Worm (Caenorhabditis elegans): ENCODE measurements around the gene Y50D4B.6.

Y50D4B.6 gene

DNA sequence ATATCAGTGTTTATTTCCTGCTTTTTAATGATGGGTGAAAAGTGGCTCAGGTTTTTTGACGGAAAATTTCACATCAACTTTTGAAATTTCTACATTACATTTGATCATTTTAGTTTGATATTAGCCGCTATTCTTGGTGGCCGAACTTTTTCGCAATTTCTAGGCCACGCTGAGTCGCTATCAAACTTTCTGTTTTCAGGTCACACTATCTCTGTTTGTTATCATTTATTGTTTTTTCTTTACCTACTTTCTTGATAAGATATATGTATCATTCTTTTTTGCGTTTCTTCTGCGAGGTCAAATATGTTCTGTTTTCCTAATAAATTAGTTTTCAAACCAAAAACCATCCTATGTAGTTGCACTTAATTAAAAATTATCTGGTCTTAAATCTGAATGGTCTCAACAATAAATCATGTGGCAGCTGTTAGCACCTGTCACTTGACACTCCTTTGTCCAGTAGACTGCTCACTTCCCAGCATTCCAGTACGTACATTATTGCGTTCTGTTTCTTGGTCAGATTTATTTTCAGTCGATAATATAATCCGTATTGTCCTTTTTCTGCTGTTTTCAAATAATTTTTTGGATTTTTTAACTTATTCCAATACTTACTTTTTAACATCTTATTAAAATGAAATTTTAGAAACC lies 23.8 kb upstream of the Y50D4B.6 start (continued):
- TF ChIP-seq C16A3.4 (tag; optimal IDR thresholded peaks at IDR 0.05) (peak; percentile 32), grh-1 (GFP tag; IDR thresholded peaks at IDR 0.05) (no peak), nhr-11 (tag; optimal IDR thresholded peaks at IDR 0.05) (no peak), jun-1 (tag; optimal IDR thresholded peaks at IDR 0.05) (no peak), pqm-1 (tag; optimal IDR thresholded peaks at IDR 0.05) (peak; percentile 52), mef-2 (tag; optimal IDR thresholded peaks at IDR 0.05) (no peak), lin-39 (tag; optimal IDR thresholded peaks at IDR 0.05) (peak; percentile 37), C34B4.2 (tag; optimal IDR thresholded peaks at IDR 0.05) (no peak), isw-1 (GFP tag; IDR thresholded peaks at IDR 0.05) (no peak), mab-9 (GFP tag; IDR thresholded peaks at IDR 0.05) (no peak), fkh-4 (tag; optimal IDR thresholded peaks at IDR 0.05; ENCODE audit: borderline replicate concordance) (no peak), pax-3 (tag; optimal IDR thresholded peaks at IDR 0.05) (no peak), lsy-2 (tag; optimal IDR thresholded peaks at IDR 0.05) (peak in 1 of 2 experiments; percentile 33)

DNA sequence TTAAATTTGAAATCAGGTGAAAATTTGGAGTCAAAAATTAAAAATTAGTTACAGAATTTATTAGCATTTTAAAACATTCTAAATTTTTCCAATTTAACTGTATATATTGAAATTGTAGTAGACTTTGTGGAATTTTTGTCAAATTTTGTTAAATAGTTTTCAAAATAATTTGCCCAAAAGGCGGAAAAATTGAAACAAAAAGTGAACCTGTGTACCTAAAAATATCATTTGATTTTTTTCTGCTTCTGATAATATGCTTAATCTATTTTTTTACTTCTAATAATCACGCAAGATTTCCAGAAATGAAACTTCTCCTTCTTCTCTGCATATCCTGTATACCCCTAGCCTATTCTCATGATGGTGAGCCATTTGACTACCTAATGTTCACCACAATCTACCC lies 22.8 kb upstream of the Y50D4B.6 start, which contains the start of gene rnst-2:
TSS of gene rnst-2 (plus strand) at position 301 of the 400 bp plus-strand sequence.
- TF ChIP-seq nhr-85 (tag) (no peak), irx-1 (tag; optimal IDR thresholded peaks at IDR 0.05) (no peak), rnt-1 (tag; optimal IDR thresholded peaks at IDR 0.05) (no peak), grh-1 (GFP tag; IDR thresholded peaks at IDR 0.05) (no peak), pqm-1 (tag; optimal IDR thresholded peaks at IDR 0.05) (no peak), C16A3.4 (tag; optimal IDR thresholded peaks at IDR 0.05) (no peak), nhr-77 (tag; optimal IDR thresholded peaks at IDR 0.05) (no peak), unc-30 (tag; optimal IDR thresholded peaks at IDR 0.05) (no peak), blmp-1 (tag; optimal IDR thresholded peaks at IDR 0.05) (no peak)

DNA sequence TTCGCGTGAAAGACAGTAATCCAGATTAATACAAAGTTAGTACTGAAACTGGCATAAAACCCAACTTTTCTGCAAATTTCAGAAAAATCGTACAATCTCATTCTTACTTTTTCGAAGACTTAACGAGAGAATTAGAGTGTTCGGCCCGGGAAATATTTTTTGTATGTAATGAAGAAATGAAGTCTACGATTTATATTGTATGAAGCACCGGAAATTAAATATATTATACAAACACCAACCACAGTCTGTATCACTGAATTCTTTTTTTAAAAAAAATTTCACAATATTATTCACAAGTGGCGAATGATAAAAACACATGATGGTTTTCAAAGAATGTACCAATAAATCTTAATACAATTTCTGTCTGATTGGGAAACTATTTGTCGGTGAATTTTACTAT lies 19.6 kb upstream of the Y50D4B.6 start, which contains the start of gene str-67:
TSS of gene str-67 (minus strand) at position 101 of the 400 bp plus-strand sequence.
- TF ChIP-seq lin-14 (GFP tag; optimal IDR thresholded peaks at IDR 0.05) (no peak), ceh-63 (GFP tag; optimal IDR thresholded peaks at IDR 0.05) (no peak), unc-98 (GFP tag; IDR thresholded peaks at IDR 0.05) (no peak), mep-1 (tag; optimal IDR thresholded peaks at IDR 0.05) (no peak), nhr-20 (tag; optimal IDR thresholded peaks at IDR 0.05) (no peak), skn-1 (tag; optimal IDR thresholded peaks at IDR 0.05) (no peak), tlp-1 (tag; optimal IDR thresholded peaks at IDR 0.05) (no peak), zip-4 (GFP tag; optimal IDR thresholded peaks at IDR 0.05) (no peak), ets-5 (GFP tag; IDR thresholded peaks at IDR 0.05) (no peak), zag-1 (tag; optimal IDR thresholded peaks at IDR 0.05) (no peak), sox-4 (tag; optimal IDR thresholded peaks at IDR 0.05) (no peak), nhr-28 (tag; optimal IDR thresholded peaks at IDR 0.05) (no peak), C04F5.9 (tag; optimal IDR thresholded peaks at IDR 0.05) (no peak), nhr-77 (tag; optimal IDR thresholded peaks at IDR 0.05) (no peak), lir-3 (tag; optimal IDR thresholded peaks at IDR 0.05; ENCODE audit: poor library complexity) (no peak), fkh-4 (tag; optimal IDR thresholded peaks at IDR 0.05; ENCODE audit: borderline replicate concordance) (no peak), dsc-1 (tag; optimal IDR thresholded peaks at IDR 0.05) (no peak), alr-1 (tag; optimal IDR thresholded peaks at IDR 0.05; ENCODE audit: borderline replicate concordance) (no peak), ceh-90 (tag; optimal IDR thresholded peaks at IDR 0.05) (no peak)

DNA sequence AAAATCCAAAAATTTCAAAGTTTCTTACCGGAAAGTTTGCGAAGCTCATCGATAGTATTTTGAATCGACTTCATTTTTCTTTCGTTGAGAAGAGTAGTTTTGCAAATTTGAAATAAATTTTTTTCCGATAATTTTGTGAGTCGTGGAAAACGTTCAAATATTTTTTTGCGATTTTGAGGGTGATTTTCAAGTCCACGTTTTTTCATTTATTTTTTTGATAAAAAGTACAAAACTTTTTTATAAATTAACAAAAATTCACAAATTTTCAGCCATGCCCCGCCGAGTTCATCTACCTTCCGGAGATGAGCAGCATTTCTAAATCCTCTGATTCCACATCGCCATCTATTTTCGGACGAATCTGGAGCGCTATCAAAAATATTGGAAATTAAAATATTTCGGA lies 16.6 kb upstream of the Y50D4B.6 start, which contains the start of gene K10C9.7:
TSS of gene K10C9.7 (minus strand) at position 101 of the 400 bp plus-strand sequence.
- no peak for TF ChIP-seq tbx-2 (tag; optimal IDR thresholded peaks at IDR 0.05)
- TF ChIP-seq egl-27 (tag; optimal IDR thresholded peaks at IDR 0.05), result no peak
- no peak for TF ChIP-seq lsy-2 (tag; optimal IDR thresholded peaks at IDR 0.05)
- TF ChIP-seq nhr-28 (tag; optimal IDR thresholded peaks at IDR 0.05), result no peak
- TF ChIP-seq mep-1 (tag; optimal IDR thresholded peaks at IDR 0.05), result no peak
- TF ChIP-seq efl-3 (GFP tag; optimal IDR thresholded peaks at IDR 0.05), result no peak
- TF ChIP-seq zag-1 (tag; optimal IDR thresholded peaks at IDR 0.05), result no peak
- TF ChIP-seq ces-1 (GFP tag; optimal IDR thresholded peaks at IDR 0.05), result no peak
- no peak for TF ChIP-seq snpc-4 (tag; optimal IDR thresholded peaks at IDR 0.05)
- TF ChIP-seq unc-62 (GFP tag; optimal IDR thresholded peaks at IDR 0.05), result no peak
- no peak for TF ChIP-seq unc-130 (tag; optimal IDR thresholded peaks at IDR 0.05)
- TF ChIP-seq nhr-47 (tag; optimal IDR thresholded peaks at IDR 0.05), result no peak
- TF ChIP-seq aha-1 (tag; optimal IDR thresholded peaks at IDR 0.05), result no peak
- no peak for TF ChIP-seq unc-30 (tag; optimal IDR thresholded peaks at IDR 0.05)
- TF ChIP-seq swsn-7 (tag; optimal IDR thresholded peaks at IDR 0.05), result no peak
- TF ChIP-seq elt-2 (tag; optimal IDR thresholded peaks at IDR 0.05), result no peak
- no peak for TF ChIP-seq lin-35 (GFP tag; optimal IDR thresholded peaks at IDR 0.05)
- no peak for TF ChIP-seq lin-13 (GFP tag; optimal IDR thresholded peaks at IDR 0.05)
